Fruit fly (Drosophila melanogaster): ENCODE measurements around the gene mesh.

DNA sequence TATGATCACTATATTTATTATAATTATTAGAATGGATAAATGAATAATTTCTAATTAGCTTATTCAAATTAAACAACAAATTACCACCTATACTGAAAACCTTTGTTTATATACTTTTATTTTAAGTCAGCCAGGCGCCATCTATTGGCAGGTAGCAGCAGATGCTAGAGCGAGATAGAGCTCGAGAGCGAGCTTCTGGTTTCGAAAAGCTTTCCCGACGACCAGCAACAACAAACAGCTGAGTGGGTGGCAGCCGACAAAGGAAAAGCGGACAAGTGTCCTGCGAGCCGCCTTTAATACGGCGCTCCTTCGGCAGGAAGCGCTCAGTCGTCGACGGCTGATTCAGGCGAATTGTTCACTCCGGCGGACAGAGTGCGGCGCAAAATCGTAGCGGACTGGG is 61.5 kb downstream of the mesh start, which contains the start of gene Gycbeta100B:
- TF ChIP-seq br (GFP tag; optimal IDR thresholded peaks at IDR 0.05) (no peak), Dfd (GFP tag; optimal IDR thresholded peaks at IDR 0.05) (no peak), Abd-B (GFP tag; optimal IDR thresholded peaks at IDR 0.05) (no peak), h (GFP tag; optimal IDR thresholded peaks at IDR 0.05) (no peak), dl (GFP tag; optimal IDR thresholded peaks at IDR 0.05; ENCODE audit: insufficient read depth in 1 of 2, partially characterized antibody in 2 of 2) (no peak), Myc (optimal IDR thresholded peaks at IDR 0.05) (no peak), usp (GFP tag; optimal IDR thresholded peaks at IDR 0.05) (no peak), sage (GFP tag; optimal IDR thresholded peaks at IDR 0.05) (no peak), pan (optimal IDR thresholded peaks at IDR 0.05) (no peak), ey (GFP tag; optimal IDR thresholded peaks at IDR 0.05) (no peak)
